Fruit fly (Drosophila melanogaster): ENCODE data around the gene CG4629.

The CG4629 gene

DNA sequence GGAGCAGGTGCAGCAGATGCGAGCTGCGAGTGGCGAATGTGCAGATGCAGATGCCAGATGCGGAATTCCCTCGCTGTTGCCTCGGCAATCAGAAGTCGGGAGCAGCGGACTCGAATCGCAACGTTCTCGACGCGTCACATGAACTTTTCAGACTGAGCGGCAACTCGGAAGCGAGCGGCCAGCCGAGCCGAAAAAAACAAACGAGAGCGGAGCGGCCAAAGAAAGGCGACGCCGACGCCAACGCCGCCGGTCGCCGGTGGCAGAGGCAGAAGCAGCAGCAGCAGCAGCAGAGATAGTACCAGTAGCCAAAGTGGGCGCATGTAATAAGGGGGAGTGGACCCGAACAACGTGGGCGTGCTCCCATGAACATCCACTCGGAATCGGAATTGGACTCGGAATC is at the start of gene CG4629:
Gene CG4629, minus strand, starts transcription at position 156 of the 400 bp plus-strand sequence.
- TF ChIP-seq CTCF (optimal IDR thresholded peaks at IDR 0.05) (no peak), CG8478 (optimal IDR thresholded peaks at IDR 0.05) (no peak)

DNA sequence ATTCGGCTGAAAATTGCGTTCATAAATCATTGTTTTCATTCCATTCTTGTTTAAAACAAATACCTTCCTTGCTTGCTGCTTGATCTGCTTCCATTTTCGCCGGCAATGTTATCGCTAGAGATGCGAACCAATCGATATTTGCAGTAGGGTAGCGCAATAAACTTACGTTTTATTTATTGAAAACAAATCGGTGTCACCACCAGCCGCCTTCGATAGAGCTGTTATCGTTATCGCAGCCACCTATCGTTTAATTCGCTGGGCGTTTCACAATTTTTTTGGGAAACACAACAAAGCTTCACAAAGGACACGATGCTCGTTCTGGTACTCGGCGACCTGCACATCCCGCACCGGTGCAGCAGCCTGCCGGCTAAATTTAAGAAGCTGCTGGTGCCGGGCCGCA is 48.2 kb upstream of the CG4629 start, which contains the start of the genes Tfb4 and Vps29:
Gene Tfb4, minus strand, starts transcription at position 124 of the 400 bp plus-strand sequence.
Gene Vps29, plus strand, starts transcription at position 213 of the 400 bp plus-strand sequence.
- no peak for TF ChIP-seq CG8478 (optimal IDR thresholded peaks at IDR 0.05)
- no peak for TF ChIP-seq CTCF (optimal IDR thresholded peaks at IDR 0.05)

DNA sequence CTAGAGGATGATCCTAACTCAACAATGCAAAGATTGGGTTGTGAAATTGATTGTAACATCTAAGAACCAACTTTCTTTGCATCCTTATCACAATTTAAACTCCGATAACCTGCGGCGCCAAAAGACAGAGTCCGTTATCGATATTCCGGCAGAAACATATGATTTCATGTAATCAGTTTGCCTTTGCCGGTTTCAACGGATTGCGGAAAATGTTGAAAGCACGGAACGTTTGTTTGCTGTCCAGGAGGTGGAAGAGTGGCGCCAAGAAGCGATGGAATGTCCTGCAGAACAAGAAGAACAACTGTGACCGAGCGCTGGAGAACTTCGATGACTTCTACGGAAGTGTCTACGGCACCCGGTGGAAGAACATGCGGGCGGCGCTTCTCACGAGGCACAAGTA is 45.4 kb upstream of the CG4629 start:
- TF ChIP-seq CTCF (optimal IDR thresholded peaks at IDR 0.05) = no peak
- TF ChIP-seq CG8478 (optimal IDR thresholded peaks at IDR 0.05) = no peak

DNA sequence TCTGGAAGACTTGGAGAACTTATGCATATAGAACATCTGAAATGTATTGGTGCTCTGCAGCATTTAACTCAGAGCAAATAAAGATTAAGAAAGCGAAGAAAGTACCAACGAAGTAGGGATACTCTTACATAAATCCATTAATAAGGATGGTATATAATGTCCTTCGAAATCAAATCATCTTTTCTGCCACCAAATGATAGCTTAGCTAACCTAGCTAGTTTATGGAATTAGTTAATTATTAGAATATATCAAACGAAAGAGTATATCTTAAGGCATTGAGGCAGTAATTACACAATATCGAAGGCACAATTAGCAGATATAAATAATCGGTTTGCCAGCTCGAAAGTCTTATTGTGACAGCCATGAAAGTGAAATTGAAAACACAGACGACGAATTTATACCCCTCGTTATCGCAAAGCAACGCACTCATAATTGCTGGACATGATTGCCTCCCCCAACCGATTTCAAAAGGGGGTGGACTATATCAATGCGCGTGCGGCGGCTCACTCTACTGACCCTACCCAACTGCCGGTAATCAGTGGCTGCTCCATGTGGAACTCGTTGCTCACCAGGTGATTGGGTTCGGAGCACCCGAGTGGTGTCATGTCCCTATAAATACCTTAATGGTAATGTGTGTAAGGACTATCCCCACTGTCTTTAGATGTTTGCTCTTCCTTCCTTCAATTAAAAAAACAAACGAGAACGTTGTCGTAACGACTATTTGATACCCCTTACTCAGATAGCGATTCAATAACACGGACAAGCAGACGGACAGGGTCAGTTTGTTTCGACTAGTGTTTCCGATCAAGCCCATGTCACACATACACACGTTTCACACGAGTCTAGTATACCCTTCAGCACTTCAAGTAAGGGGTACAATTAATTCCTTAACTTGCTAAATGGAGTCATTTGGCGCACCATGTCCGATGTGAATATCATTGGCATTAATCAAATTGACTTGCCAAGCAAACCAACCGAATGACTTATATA is 42.4 kb upstream of the CG4629 start:
- TF ChIP-seq CG8478 (optimal IDR thresholded peaks at IDR 0.05) (no peak), CTCF (optimal IDR thresholded peaks at IDR 0.05) (no peak)

DNA sequence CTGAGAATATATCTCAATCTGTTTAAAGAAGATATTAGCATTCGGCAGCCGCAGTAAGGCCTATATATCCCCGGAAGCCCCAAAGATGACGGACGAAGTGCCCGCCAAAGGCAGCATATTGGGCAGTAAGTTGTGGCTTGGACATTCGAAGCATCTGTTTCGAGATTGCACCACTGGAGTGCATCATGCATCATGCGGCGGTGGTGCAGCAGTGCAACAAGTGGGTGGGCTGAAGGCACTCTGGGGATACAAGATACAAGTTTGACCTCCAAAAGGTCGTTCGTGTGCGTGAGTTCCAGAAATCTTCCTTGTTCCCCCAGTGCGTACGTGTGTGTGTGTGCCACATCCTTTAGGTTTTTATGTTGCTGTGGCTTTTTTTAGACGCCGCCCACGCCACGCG is 41.0 kb upstream of the CG4629 start:
- TF ChIP-seq CG8478 (optimal IDR thresholded peaks at IDR 0.05) = no peak
- no peak for TF ChIP-seq CTCF (optimal IDR thresholded peaks at IDR 0.05)

DNA sequence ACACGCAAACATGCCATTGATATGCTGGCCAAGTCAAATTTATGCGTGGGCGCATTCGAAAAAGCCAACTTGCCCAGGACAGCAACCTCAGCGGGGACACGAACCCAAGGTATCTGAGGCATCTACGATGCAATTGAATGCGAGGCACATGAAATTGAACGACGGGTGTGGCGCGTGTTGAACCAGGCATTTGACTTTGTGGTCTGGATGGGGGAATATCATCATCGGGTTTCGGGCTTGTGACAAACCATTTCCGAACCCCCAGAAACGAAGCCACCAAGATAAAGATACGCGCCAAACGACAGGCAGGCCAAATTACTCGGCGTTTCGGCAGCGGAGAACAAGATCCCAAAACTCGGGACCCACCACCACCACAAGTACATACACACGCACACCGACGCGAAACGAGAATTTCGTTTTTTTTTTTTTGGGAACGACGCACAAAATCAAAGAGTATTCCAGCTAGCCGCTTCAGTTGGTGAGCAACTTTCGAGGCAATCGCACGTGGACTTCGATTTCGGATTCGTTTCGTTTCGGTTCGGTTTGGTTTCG is 40.5 kb upstream of the CG4629 start, which contains the start of gene MFS3:
Gene MFS3, plus strand, starts transcription at position 472 of the 552 bp plus-strand sequence.
- TF ChIP-seq CG8478 (optimal IDR thresholded peaks at IDR 0.05) (no peak), CTCF (optimal IDR thresholded peaks at IDR 0.05) (peak; percentile 66 to 68)

DNA sequence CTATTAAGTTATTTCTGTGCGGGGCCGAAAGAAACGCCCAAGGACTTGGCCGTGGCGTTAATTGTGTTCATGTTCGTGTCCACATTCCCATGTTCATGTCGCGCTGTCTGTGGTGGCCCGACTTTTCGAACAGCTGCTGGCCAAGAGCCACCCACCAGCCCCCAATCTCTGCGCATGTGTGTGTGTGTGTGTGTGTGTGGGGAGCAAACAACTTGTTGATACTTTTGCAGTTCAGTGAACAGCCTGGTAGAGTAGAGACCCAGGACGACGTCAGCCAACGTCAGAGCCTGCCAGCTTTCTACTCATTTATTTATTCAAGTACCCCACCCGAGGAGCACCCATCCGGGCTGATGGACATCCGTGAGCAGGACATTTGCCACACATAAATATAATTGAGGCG is 34.7 kb upstream of the CG4629 start:
- TF ChIP-seq CTCF (optimal IDR thresholded peaks at IDR 0.05) (no peak), CG8478 (optimal IDR thresholded peaks at IDR 0.05) (no peak)

DNA sequence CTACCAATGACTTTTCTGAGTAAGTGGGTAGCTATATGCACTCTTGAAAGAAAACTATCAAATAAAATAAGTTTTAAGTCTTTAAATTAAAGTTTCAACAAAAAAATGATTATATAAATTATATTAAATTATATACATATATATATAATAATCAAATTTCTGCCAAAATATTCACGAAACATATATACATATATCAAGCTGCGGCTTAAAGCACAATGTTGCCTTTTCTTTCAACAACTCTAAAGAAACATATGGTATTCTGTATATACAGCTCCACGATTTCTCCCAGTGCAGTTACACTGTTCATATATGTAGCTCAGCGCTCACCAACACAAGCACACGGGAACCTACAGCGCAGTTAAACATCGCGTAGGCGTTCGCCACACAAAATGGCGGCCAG is 33.2 kb upstream of the CG4629 start:
- TF ChIP-seq CTCF (optimal IDR thresholded peaks at IDR 0.05) (no peak), CG8478 (optimal IDR thresholded peaks at IDR 0.05) (no peak)

DNA sequence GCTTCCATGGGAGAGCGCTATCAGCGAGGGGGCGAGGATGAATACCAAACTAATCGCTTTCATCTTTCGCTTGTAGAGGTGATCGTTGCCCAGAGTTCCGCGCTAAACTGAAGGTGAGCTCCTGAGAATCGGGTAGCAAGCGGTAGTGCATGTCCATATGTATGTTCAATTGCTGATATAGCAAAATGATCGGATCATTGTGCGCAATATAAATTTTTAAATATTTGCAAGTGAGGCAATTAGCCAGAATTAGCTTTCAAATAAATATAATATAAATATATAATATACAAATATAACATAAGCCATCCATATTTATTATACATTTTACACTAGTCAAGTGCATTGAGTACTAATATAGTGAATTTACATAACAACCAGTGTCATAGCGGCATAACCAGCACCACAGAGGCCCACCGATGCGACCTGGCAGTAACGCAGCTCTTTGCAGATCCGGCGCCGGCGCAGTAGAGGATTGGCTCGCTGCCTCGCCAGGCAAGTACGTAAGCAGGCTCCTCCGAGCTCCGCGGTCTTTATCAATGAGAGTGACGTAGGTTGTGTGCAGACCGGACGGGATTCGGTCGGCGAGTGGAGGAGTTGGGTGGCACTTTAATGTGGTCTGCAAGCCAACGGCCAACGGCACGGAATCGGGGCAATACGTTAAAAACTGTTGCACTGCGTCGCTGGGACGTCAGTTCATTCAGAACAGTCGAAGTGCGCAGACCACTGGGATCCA is 31.9 kb upstream of the CG4629 start, which contains the start of the genes Iris and CG4577:
Gene Iris, minus strand, starts transcription at position 88 of the 733 bp plus-strand sequence.
Gene CG4577, plus strand, starts transcription at position 683 of the 733 bp plus-strand sequence.
- TF ChIP-seq CTCF (optimal IDR thresholded peaks at IDR 0.05) (no peak), CG8478 (optimal IDR thresholded peaks at IDR 0.05) (no peak)

DNA sequence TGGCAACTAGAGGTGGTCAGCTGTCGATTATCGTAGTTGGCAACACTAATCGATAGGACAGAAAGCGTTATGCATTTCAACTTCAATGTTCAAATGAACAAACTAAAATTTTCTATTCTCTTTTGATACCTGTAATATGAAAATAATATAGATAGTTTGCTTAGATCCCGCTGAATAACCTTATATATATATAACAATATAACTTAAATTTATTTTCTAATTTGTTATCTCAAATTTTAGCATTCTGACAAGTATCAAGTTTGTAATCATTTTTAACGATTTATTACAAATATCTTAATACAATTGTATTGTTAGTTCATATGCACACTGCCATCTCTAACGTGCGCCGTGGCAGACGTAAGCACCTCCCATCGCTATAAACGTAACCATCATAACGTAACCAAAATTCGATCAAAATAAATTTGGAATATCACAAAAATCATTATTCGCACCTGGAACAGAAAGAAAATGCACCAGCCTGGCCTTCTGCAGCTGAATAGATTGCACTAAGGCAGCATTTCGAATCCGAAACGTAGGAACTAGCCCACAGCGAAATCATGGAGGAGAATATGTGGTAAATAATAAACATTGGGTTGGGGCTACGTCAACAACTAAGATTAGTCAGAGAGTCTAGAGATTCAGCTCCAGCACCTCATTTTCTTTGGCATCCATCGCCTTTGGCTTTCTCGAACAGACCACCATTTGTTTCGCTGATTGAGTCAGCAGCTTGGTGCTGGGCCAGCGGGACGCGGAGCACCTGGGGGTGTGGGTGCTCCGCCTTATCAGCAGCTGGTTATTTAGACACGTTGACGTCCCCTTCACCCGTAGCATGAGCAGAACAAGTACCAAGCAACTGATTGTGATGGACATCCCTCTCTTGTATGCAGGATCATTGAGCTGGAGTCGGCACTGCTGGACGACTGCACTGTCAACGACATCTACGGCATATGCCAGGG is 26.9 kb upstream of the CG4629 start, which contains the start of the genes Pino and TBC1D23:
Gene Pino, minus strand, starts transcription at position 22 of the 956 bp plus-strand sequence.
Gene TBC1D23, plus strand, starts transcription at position 385 of the 956 bp plus-strand sequence.
- TF ChIP-seq CTCF (optimal IDR thresholded peaks at IDR 0.05) (no peak), CG8478 (optimal IDR thresholded peaks at IDR 0.05) (no peak)

DNA sequence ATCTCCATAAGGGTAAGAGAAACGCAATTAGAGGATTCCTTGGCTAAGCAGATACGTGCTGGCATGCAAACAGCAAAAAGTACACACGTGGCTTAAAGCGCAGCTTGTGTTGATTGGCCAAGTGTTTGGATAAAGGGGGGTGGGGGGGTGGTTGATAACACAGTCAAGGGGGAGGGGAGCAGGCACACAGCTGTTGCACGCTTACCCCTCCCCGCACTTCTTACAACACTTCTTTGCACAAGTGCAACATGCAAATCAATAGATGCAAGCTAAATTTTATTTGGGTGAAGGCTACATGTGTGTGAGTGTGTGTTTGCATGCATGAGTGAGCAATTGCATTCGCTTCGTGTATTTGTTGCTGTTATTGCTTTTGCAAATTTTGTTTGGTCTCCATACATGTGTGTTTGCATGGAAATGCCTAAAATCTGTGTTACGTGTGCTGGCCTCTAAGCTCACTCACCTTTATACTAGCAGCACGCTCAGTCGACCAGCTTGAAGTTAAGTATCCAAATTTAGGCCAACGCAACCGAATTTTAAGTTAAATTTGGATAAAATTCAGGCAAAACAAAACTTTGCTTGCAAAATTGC is 26.1 kb upstream of the CG4629 start:
- no peak for TF ChIP-seq CTCF (optimal IDR thresholded peaks at IDR 0.05)

DNA sequence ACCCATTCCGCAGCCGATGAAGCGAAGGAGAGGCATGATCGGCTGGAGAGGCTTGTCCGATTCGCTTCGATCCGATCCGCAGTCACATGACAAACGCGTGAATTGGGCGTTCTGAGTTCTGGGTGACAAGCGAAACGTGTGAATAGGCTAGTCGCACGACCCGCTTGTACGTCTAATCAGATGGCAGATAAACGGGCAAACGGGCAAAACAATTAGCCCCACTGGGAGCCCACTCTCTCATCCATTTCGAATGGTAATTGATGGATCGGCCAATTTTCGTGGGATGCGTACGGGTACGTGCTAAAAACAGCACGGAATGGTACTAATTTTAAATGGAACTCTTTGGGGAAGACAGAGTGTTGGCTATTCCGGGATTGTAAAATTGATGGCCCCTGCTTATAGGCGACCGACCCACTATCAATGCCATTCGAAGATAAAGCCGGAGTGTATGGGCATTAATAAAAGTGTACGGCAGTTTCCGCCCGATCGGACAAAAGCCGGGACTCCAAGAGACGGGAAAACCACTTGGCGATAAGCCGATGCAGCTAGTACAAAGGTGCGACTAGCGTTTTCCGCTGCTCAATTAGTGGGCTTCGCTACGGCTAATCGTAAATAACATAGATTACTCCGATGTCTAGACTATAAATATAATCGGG is 25.3 kb upstream of the CG4629 start:
- no peak for TF ChIP-seq CTCF (optimal IDR thresholded peaks at IDR 0.05)
- TF ChIP-seq CG8478 (optimal IDR thresholded peaks at IDR 0.05) = no peak

DNA sequence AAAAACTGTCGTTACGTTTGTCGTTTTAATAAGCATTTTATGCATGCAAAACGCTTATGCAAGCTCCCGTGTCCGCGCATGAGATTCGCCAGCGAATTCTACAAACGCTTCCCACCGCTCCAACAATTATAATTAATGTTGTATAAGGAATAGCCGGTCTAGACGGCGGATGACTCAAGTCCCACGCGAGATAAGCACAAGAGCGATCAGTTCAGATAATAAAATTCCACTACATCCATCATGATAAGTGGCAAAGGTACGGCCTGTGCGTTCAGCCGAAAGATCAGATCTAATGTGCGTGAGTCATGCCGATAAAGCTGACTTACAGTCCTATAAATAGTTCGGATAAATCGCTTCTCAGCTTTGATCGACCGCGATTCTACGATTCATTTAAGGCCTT is 24.2 kb upstream of the CG4629 start:
- TF ChIP-seq CG8478 (optimal IDR thresholded peaks at IDR 0.05) = no peak
- no peak for TF ChIP-seq CTCF (optimal IDR thresholded peaks at IDR 0.05)
